Worm (Caenorhabditis elegans) whole organism, L1 larva: Measurements from ENCODE around the gene F40H3.1.

Experiments used
- aha-1 ChIP-seq: fragments of 150-350 bp; optimal IDR thresholded peaks from 2 replicates; lab custom pipeline; 2014; ENCODE audit warnings: missing biosample characterization, missing genetic modification characterization
- hlh-4 ChIP-seq: sonication (generic microtip); optimal IDR thresholded peaks from 2 replicates; lab custom pipeline; 2016; ENCODE audit warnings: mild to moderate bottlenecking, missing genetic modification characterization, missing compliant biosample characterization
- mdl-1 ChIP-seq, 2 experiments: fragments of 150-350 bp; optimal IDR thresholded peaks; 2 replicates each; lab custom pipeline; 2014 to 2017; ENCODE audit warnings: missing biosample characterization in 2 of 2, missing genetic modification characterization in 2 of 2, inconsistent platforms in 1 of 2
- mep-1 ChIP-seq: fragments of 150-350 bp; optimal IDR thresholded peaks from 2 replicates; lab custom pipeline; 2014; ENCODE audit warnings: missing biosample characterization, missing genetic modification characterization
- nhr-12 ChIP-seq: sonication (generic microtip); optimal IDR thresholded peaks from 2 replicates; lab custom pipeline; 2017; ENCODE audit warnings: missing biosample characterization, missing genetic modification characterization
- nhr-85 ChIP-seq: sonication (generic microtip); peaks from one replicate; lab custom pipeline; 2016; ENCODE audit warnings: missing genetic modification characterization, inconsistent platforms, missing compliant biosample characterization
- skn-1 ChIP-seq: fragments of 150-350 bp; optimal IDR thresholded peaks from 2 replicates; lab custom pipeline; 2014; ENCODE audit warnings: missing biosample characterization, missing genetic modification characterization

DNA sequence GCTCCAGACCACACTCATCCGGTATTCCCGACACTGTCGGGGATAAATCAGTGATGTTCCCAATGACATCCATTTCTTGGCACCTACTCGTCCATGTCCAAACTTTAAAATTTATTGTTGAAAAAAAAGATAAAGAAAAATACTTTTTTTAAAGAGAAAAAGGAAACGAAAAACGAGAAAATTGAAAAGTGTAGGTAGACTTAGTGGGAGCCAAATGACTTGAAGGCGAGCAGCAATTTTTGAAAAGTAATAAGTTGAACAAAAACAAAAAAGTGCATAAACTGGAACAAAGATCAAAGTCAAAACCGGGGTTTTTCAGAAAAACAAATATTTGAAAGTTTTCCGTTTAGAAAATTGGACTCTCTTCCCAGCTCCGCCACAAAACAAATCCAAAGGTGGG lies 28.5 kb downstream of the F40H3.1 start, which contains the start of gene daf-37:
- no peak for TF ChIP-seq skn-1 (tag; lab: Kevin White, UChicago)
- no peak for TF ChIP-seq mep-1 (tag; lab: Kevin White, UChicago)
- TF ChIP-seq mdl-1 (tag; optimal IDR thresholded peaks at IDR 0.05; lab: Kevin White, UChicago), result no peak
- TF ChIP-seq nhr-12 (tag; lab: Kevin White, UChicago), result no peak
- no peak for TF ChIP-seq aha-1 (tag; lab: Kevin White, UChicago)
- no peak for TF ChIP-seq hlh-4 (tag; lab: Kevin White, UChicago)
- no peak for TF ChIP-seq nhr-85 (tag; lab: Kevin White, UChicago)
